Worm (Caenorhabditis elegans) whole organism, L4 larva: ENCODE results near the gene F43C9.1.

Experiments used
- F10B5.3 ChIP-seq: sonication (generic microtip); optimal IDR thresholded peaks from 2 replicates; lab custom pipeline; 2016; ENCODE audit warnings: mild to moderate bottlenecking, missing genetic modification characterization, missing compliant biosample characterization
- F44E2.7 ChIP-seq: fragments of 200-800 bp; sonication (Bioruptor generic); IDR thresholded peaks from 2 replicates; pipeline ENCODE4 v2.1.2; 2022; ENCODE audit warnings: missing genetic modification characterization, missing compliant biosample characterization
- Y5F2A.4 ChIP-seq: fragments of 200-800 bp; sonication (Bioruptor generic); optimal IDR thresholded peaks from 2 replicates; lab custom pipeline; 2018; ENCODE audit warnings: mild to moderate bottlenecking, missing genetic modification characterization, missing compliant biosample characterization
- Y75B8A.6 ChIP-seq: fragments of 200-800 bp; sonication (Bioruptor generic); IDR thresholded peaks from 2 replicates; pipeline ENCODE4 v1.3.6; 2022; ENCODE audit warnings: missing genetic modification reagents, missing genetic modification characterization, missing compliant biosample characterization
- ZK546.5 ChIP-seq, 2 experiments: sonication (generic microtip); optimal IDR thresholded peaks; 2 replicates each; lab custom pipeline; 2017; ENCODE audit warnings: missing biosample characterization in 2 of 2, missing genetic modification characterization in 2 of 2
- aha-1 ChIP-seq: fragments of 150-350 bp; peaks from one replicate; lab custom pipeline; 2014; ENCODE audit warnings: missing biosample characterization, missing genetic modification characterization
- arid-1 ChIP-seq: fragments of 200-800 bp; sonication (Bioruptor generic); conservative IDR thresholded peaks from 2 replicates; pipeline ENCODE4 v1.3.6; 2022; ENCODE audit warnings: missing genetic modification reagents, missing genetic modification characterization, missing compliant biosample characterization
- ceh-32 ChIP-seq: sonication (generic microtip); optimal IDR thresholded peaks from 2 replicates; lab custom pipeline; 2016; ENCODE audit warnings: mild to moderate bottlenecking, missing genetic modification characterization, missing compliant biosample characterization; ENCODE audit not compliant: poor library complexity
- ceh-62 ChIP-seq: sonication (generic microtip); optimal IDR thresholded peaks from 2 replicates; lab custom pipeline; 2017; ENCODE audit warnings: missing biosample characterization, missing genetic modification characterization
- daf-12 ChIP-seq: fragments of 150-350 bp; optimal IDR thresholded peaks from 2 replicates; lab custom pipeline; 2014; ENCODE audit warnings: missing biosample characterization, missing genetic modification reagents, missing genetic modification characterization
- dmd-6 ChIP-seq: fragments of 200-800 bp; sonication (Bioruptor generic); IDR thresholded peaks from 2 replicates; pipeline ENCODE4 v1.3.6; 2022; ENCODE audit warnings: missing genetic modification reagents, missing genetic modification characterization, missing compliant biosample characterization
- dpl-1 ChIP-seq: fragments of 150-350 bp; optimal IDR thresholded peaks from 2 replicates; lab custom pipeline; 2014; ENCODE audit warnings: missing biosample characterization, missing genetic modification reagents, missing genetic modification characterization
- gei-8 ChIP-seq: fragments of 200-800 bp; sonication (Bioruptor generic); optimal IDR thresholded peaks from 2 replicates; lab custom pipeline; 2018; ENCODE audit warnings: mild to moderate bottlenecking, missing genetic modification characterization, missing compliant biosample characterization
- hif-1 ChIP-seq, 2 experiments: sonication (generic microtip); optimal IDR thresholded peaks; 2 replicates each; lab custom pipeline; 2016 to 2017; ENCODE audit warnings: missing compliant biosample characterization in 2 of 2, missing genetic modification characterization in 2 of 2, missing genetic modification reagents in 2 of 2, missing genotype in 2 of 2, mild to moderate bottlenecking in 1 of 2
- hmg-1.1 ChIP-seq: fragments of 200-800 bp; sonication (Bioruptor generic); IDR thresholded peaks from 2 replicates; pipeline ENCODE4 v1.3.6; 2022; ENCODE audit warnings: missing genetic modification reagents, missing genetic modification characterization, missing compliant biosample characterization
- jun-1 ChIP-seq: fragments of 150-350 bp; optimal IDR thresholded peaks from 2 replicates; lab custom pipeline; 2014; ENCODE audit warnings: missing biosample characterization, missing genetic modification reagents, missing genetic modification characterization
- lim-7 ChIP-seq: fragments of 200-800 bp; sonication (Bioruptor generic); IDR thresholded peaks from 2 replicates; pipeline ENCODE4 v1.3.6; 2022; ENCODE audit warnings: missing genetic modification characterization, missing compliant biosample characterization
- lin-15B ChIP-seq: fragments of 150-350 bp; sonication (generic microtip); optimal IDR thresholded peaks from 3 replicates; lab custom pipeline; 2014; ENCODE audit warnings: missing biosample characterization, missing genetic modification characterization
- lin-29 ChIP-seq: fragments of 200-800 bp; sonication (Bioruptor generic); IDR thresholded peaks from 2 replicates; pipeline ENCODE4 v1.3.6; 2022; ENCODE audit warnings: missing genetic modification reagents, missing genetic modification characterization, missing compliant biosample characterization
- lin-38 ChIP-seq: fragments of 200-800 bp; sonication (Bioruptor generic); IDR thresholded peaks from 2 replicates; pipeline ENCODE4 v1.3.6; 2022; ENCODE audit warnings: missing genetic modification reagents, missing genetic modification characterization, missing compliant biosample characterization
- lin-39 ChIP-seq: fragments of 150-350 bp; optimal IDR thresholded peaks from 2 replicates; lab custom pipeline; 2014; ENCODE audit warnings: missing biosample characterization, missing genetic modification reagents, missing genetic modification characterization
- lir-3 ChIP-seq: sonication (generic microtip); optimal IDR thresholded peaks from 2 replicates; lab custom pipeline; 2016; ENCODE audit warnings: mild to moderate bottlenecking, missing genetic modification characterization, missing compliant biosample characterization
- mdt-29 ChIP-seq: fragments of 200-800 bp; sonication (Bioruptor generic); IDR thresholded peaks from 2 replicates; pipeline ENCODE4 v1.3.6; 2022; ENCODE audit warnings: missing genetic modification reagents, missing genetic modification characterization, missing compliant biosample characterization
- mep-1 ChIP-seq: fragments of 150-350 bp; sonication (generic microtip); optimal IDR thresholded peaks from 3 replicates; lab custom pipeline; 2014; ENCODE audit warnings: missing biosample characterization, missing genetic modification characterization
- mes-2 ChIP-seq: sonication (generic microtip); optimal IDR thresholded peaks from 2 replicates; lab custom pipeline; 2016; ENCODE audit warnings: missing genotype, mild to moderate bottlenecking, missing genetic modification characterization, missing compliant biosample characterization; ENCODE audit not compliant: poor library complexity, severe bottlenecking
- mxl-3 ChIP-seq: fragments of 200-800 bp; sonication (Bioruptor generic); optimal IDR thresholded peaks from 2 replicates; lab custom pipeline; 2018; ENCODE audit warnings: mild to moderate bottlenecking, missing genetic modification characterization, missing compliant biosample characterization
- nhr-11 ChIP-seq: fragments of 150-350 bp; optimal IDR thresholded peaks from 2 replicates; lab custom pipeline; 2014; ENCODE audit warnings: missing biosample characterization, missing genetic modification characterization
- nhr-28 ChIP-seq: fragments of 150-350 bp; optimal IDR thresholded peaks from 2 replicates; lab custom pipeline; 2014; ENCODE audit warnings: missing biosample characterization, missing genetic modification characterization
- nhr-42 ChIP-seq: fragments of 200-800 bp; sonication (Bioruptor generic); IDR thresholded peaks from 2 replicates; pipeline ENCODE4 v1.3.6; 2022; ENCODE audit warnings: missing genetic modification characterization, missing compliant biosample characterization
- nhr-76 ChIP-seq: fragments of 150-350 bp; optimal IDR thresholded peaks from 2 replicates; lab custom pipeline; 2014; ENCODE audit warnings: missing biosample characterization, missing genetic modification characterization
- pha-4 ChIP-seq, 2 experiments: fragments of 150-350 bp in 1 of 2; fragments of 200-800 bp in 1 of 2; sonication (Bioruptor generic) in 1 of 2; IDR thresholded peaks in 1 of 2; optimal IDR thresholded peaks in 1 of 2; 2 replicates each; pipeline versions ENCODE4 v1.3.6 to Lab custom; 2014 to 2022; ENCODE audit warnings: missing genetic modification characterization in 2 of 2, missing genetic modification reagents in 2 of 2, missing biosample characterization in 1 of 2, missing compliant biosample characterization in 1 of 2
- pqm-1 ChIP-seq: sonication (generic microtip); optimal IDR thresholded peaks from 2 replicates; lab custom pipeline; 2017; ENCODE audit warnings: missing biosample characterization, missing genetic modification characterization
- rbr-2 ChIP-seq: sonication (generic microtip); optimal IDR thresholded peaks from 2 replicates; lab custom pipeline; 2016; ENCODE audit warnings: missing genotype, missing genetic modification characterization, missing compliant biosample characterization
- sdz-12 ChIP-seq: fragments of 200-800 bp; sonication (Bioruptor generic); optimal IDR thresholded peaks from 2 replicates; lab custom pipeline; 2018; ENCODE audit warnings: mild to moderate bottlenecking, missing genetic modification characterization, missing compliant biosample characterization
- skn-1 ChIP-seq: fragments of 150-350 bp; optimal IDR thresholded peaks from 2 replicates; lab custom pipeline; 2014; ENCODE audit warnings: missing biosample characterization, missing genetic modification characterization
- snpc-1.2 ChIP-seq: fragments of 200-800 bp; sonication (Bioruptor generic); IDR thresholded peaks from 2 replicates; pipeline ENCODE4 v1.3.6; 2022; ENCODE audit warnings: missing genetic modification reagents, missing genetic modification characterization, missing compliant biosample characterization
- spr-1 ChIP-seq: sonication (generic microtip); optimal IDR thresholded peaks from 2 replicates; lab custom pipeline; 2016; ENCODE audit warnings: mild to moderate bottlenecking, missing genetic modification characterization, missing compliant biosample characterization
- spr-3 ChIP-seq: fragments of 200-800 bp; sonication (Bioruptor generic); optimal IDR thresholded peaks from 2 replicates; lab custom pipeline; 2018; ENCODE audit warnings: mild to moderate bottlenecking, missing genetic modification characterization, missing compliant biosample characterization
- unc-62 ChIP-seq, 3 experiments: fragments of 150-350 bp in 1 of 3; sonication (generic microtip); optimal IDR thresholded peaks in 2 of 3; peaks in 1 of 3; 1 replicate in 1 of 3; 2 replicates in 2 of 3; lab custom pipeline; 2014 to 2017; ENCODE audit warnings: missing biosample characterization in 3 of 3, missing genetic modification characterization in 3 of 3, missing genetic modification reagents in 3 of 3, missing genotype in 1 of 3

Gene F43C9.1

ce11 chrX:4800078-4800621, 7.1 kb downstream of the F43C9.1 start, which contains the start of gene mig-13:
Gene mig-13, minus strand, starts transcription at chrX:4800128.
- TF ChIP-seq rbr-2 (tag; lab: Kevin White, UChicago) (no peak), unc-62 (GFP tag; optimal IDR thresholded peaks at IDR 0.05 in 1 of 2; lab: Kevin White, UChicago) (peak in 1 of 2 experiments; percentile 15), unc-62 (tag; optimal IDR thresholded peaks at IDR 0.05; lab: Kevin White, UChicago) (no peak), gei-8 (GFP tag; lab: Kevin White, UChicago) (no peak)

ce11 chrX:4800892-4801291, 7.8 kb downstream of the F43C9.1 start:
- TF ChIP-seq mes-2 (tag; lab: Kevin White, UChicago) (no peak), skn-1 (no peak), pqm-1 (tag; lab: Kevin White, UChicago) (peak; percentile 61), dmd-6 (GFP tag; lab: Robert Waterston, UW) (peak; percentile 14; the same call in 1 of the 2 replicates)

- TF ChIP-seq snpc-1.2 (no peak), ceh-32 (tag; lab: Kevin White, UChicago) (no peak), ZK546.5 (tag; optimal IDR thresholded peaks at IDR 0.05; lab: Kevin White, UChicago) (no peak), sdz-12 (GFP tag; lab: Kevin White, UChicago) (no peak), lim-7 (GFP tag; lab: Robert Waterston, UW) (no peak), lin-38 (GFP tag; lab: Robert Waterston, UW) (no peak), lin-29 (no peak), ceh-62 (no peak), unc-62 (GFP tag; optimal IDR thresholded peaks at IDR 0.05 in 1 of 2; lab: Kevin White, UChicago) (peak in 1 of 2 experiments; percentile 84), unc-62 (tag; optimal IDR thresholded peaks at IDR 0.05; lab: Kevin White, UChicago) (no peak), jun-1 (tag; lab: Kevin White, UChicago) (no peak), nhr-11 (no peak), lin-15B (tag; lab: Kevin White, UChicago) (no peak), pha-4 (GFP tag; IDR thresholded peaks at IDR 0.05; lab: Robert Waterston, UW) (no peak), pha-4 (tag; optimal IDR thresholded peaks at IDR 0.05; lab: Kevin White, UChicago) (no peak), aha-1 (tag; lab: Kevin White, UChicago) (peak; percentile 52), mdt-29 (GFP tag; lab: Robert Waterston, UW) (no peak), lin-39 (tag; lab: Kevin White, UChicago) (peak; percentile 44), F44E2.7 (GFP tag; lab: Robert Waterston, UW) (no peak), spr-3 (GFP tag; lab: Kevin White, UChicago) (no peak), Y5F2A.4 (no peak), hif-1 (tag; optimal IDR thresholded peaks at IDR 0.05; lab: Kevin White, UChicago) (no peak), nhr-28 (tag; lab: Kevin White, UChicago) (no peak), gei-8 (GFP tag; lab: Kevin White, UChicago) (no peak), mep-1 (tag; lab: Kevin White, UChicago) (no peak), dpl-1 (GFP tag; lab: Kevin White, UChicago) (no peak), arid-1 (GFP tag; lab: Robert Waterston, UW) (no peak), nhr-76 (no peak), lir-3 (no peak), daf-12 (no peak), nhr-42 (no peak), spr-1 (no peak), F10B5.3 (tag; lab: Kevin White, UChicago) (no peak), hmg-1.1 (GFP tag; lab: Robert Waterston, UW) (0 out of 2 replicates have a peak, but pooled peaks have one; percentile 33), Y75B8A.6 (GFP tag; lab: Robert Waterston, UW) (no peak), mxl-3 (GFP tag; lab: Kevin White, UChicago) (no peak), skn-1 (no peak)
These were observed 9.2 kb downstream of the F43C9.1 start for ce11 chrX:4802255-4802654.
